Worm (Caenorhabditis elegans) whole organism, L1 larva: ENCODE data around the gene inx-3.

Experiments used
- C04F5.9 ChIP-seq: sonication (generic microtip); optimal IDR thresholded peaks from 2 replicates; lab custom pipeline; 2016; ENCODE audit warnings: missing genetic modification characterization, missing compliant biosample characterization
- aly-2 ChIP-seq: fragments of 150-350 bp; optimal IDR thresholded peaks from 2 replicates; lab custom pipeline; 2014; ENCODE audit warnings: missing biosample characterization, missing genetic modification characterization
- ama-1 ChIP-seq: fragments of 150-350 bp; optimal IDR thresholded peaks from 2 replicates; lab custom pipeline; 2014
- fos-1 ChIP-seq: fragments of 150-350 bp; optimal IDR thresholded peaks from 2 replicates; lab custom pipeline; 2014; ENCODE audit warnings: missing biosample characterization, missing genetic modification characterization
- lin-13 ChIP-seq: fragments of 150-350 bp; optimal IDR thresholded peaks from 2 replicates; lab custom pipeline; 2014; ENCODE audit warnings: missing biosample characterization, missing genetic modification reagents, missing genetic modification characterization
- lin-15B ChIP-seq: fragments of 150-350 bp; sonication (generic microtip); optimal IDR thresholded peaks from 3 replicates; lab custom pipeline; 2014; ENCODE audit warnings: missing biosample characterization, missing genetic modification characterization
- lir-3 ChIP-seq: sonication (generic microtip); optimal IDR thresholded peaks from 2 replicates; lab custom pipeline; 2016; ENCODE audit warnings: mild to moderate bottlenecking, missing genetic modification characterization, moderate library complexity, missing compliant biosample characterization; ENCODE audit not compliant: poor library complexity
- mdl-1 ChIP-seq, 2 experiments: fragments of 150-350 bp; optimal IDR thresholded peaks; 2 replicates each; lab custom pipeline; 2014 to 2017; ENCODE audit warnings: missing biosample characterization in 2 of 2, missing genetic modification characterization in 2 of 2, inconsistent platforms in 1 of 2
- nhr-12 ChIP-seq: sonication (generic microtip); optimal IDR thresholded peaks from 2 replicates; lab custom pipeline; 2017; ENCODE audit warnings: missing biosample characterization, missing genetic modification characterization
- nhr-47 ChIP-seq: sonication (generic microtip); optimal IDR thresholded peaks from 2 replicates; lab custom pipeline; 2016; ENCODE audit warnings: mild to moderate bottlenecking, missing genetic modification characterization, moderate library complexity, missing compliant biosample characterization
- nhr-77 ChIP-seq: fragments of 150-350 bp; optimal IDR thresholded peaks from 2 replicates; lab custom pipeline; 2014; ENCODE audit warnings: missing biosample characterization, missing genetic modification characterization
- snpc-4 ChIP-seq: fragments of 150-350 bp; optimal IDR thresholded peaks from 2 replicates; lab custom pipeline; 2014; ENCODE audit warnings: missing biosample characterization, missing genetic modification characterization
- unc-98 ChIP-seq: fragments of 200-800 bp; sonication (Bioruptor generic); IDR thresholded peaks from 2 replicates; pipeline ENCODE4 v1.3.6; 2022; ENCODE audit warnings: missing genetic modification characterization, missing compliant biosample characterization
- ztf-11 ChIP-seq, 2 experiments: sonication (generic microtip); optimal IDR thresholded peaks; 2 replicates each; lab custom pipeline; 2016 to 2017; ENCODE audit warnings: missing genetic modification characterization in 2 of 2, missing biosample characterization in 1 of 2, missing compliant biosample characterization in 1 of 2

- TF ChIP-seq aly-2 (no peak), nhr-47 (tag; lab: Kevin White, UChicago) (no peak), fos-1 (tag; lab: Kevin White, UChicago) (no peak), snpc-4 (tag; lab: Kevin White, UChicago) (no peak), unc-98 (GFP tag; lab: Robert Waterston, UW) (no peak), nhr-12 (tag; lab: Kevin White, UChicago) (no peak), lir-3 (tag; lab: Kevin White, UChicago) (no peak), ztf-11 (tag; optimal IDR thresholded peaks at IDR 0.05; lab: Kevin White, UChicago) (no peak), ama-1 (lab: Kevin White, UChicago) (no peak), lin-13 (no peak), nhr-77 (tag; lab: Kevin White, UChicago) (no peak), mdl-1 (tag; optimal IDR thresholded peaks at IDR 0.05; lab: Kevin White, UChicago) (no peak), C04F5.9 (tag; lab: Kevin White, UChicago) (no peak), lin-15B (tag; lab: Kevin White, UChicago) (no peak)
These were observed 18.2 kb upstream of the inx-3 start, which contains the start of gene kin-2 for ce11 chrX:5977754-5978153.
